Worm (Caenorhabditis elegans) whole organism, late embryonic: Measurements from ENCODE around the gene F28E10.4.

Experiments used
- F13H6.1 ChIP-seq: sonication (generic microtip); optimal IDR thresholded peaks from 2 replicates; lab custom pipeline; 2016; ENCODE audit warnings: missing genetic modification characterization, missing compliant biosample characterization
- T23F11.4 ChIP-seq: fragments of 200-800 bp; sonication (Bioruptor generic); optimal IDR thresholded peaks from 2 replicates; lab custom pipeline; 2018; ENCODE audit warnings: mild to moderate bottlenecking, missing genetic modification characterization, missing compliant biosample characterization
- Y22D7AL.16 ChIP-seq: sonication (generic microtip); optimal IDR thresholded peaks from 2 replicates; lab custom pipeline; 2016; ENCODE audit warnings: missing genetic modification characterization, missing compliant biosample characterization
- ahr-1 ChIP-seq: sonication (generic microtip); optimal IDR thresholded peaks from 2 replicates; lab custom pipeline; 2016; ENCODE audit warnings: missing genetic modification characterization, missing compliant biosample characterization
- ceh-18 ChIP-seq: sonication (generic microtip); optimal IDR thresholded peaks from 2 replicates; lab custom pipeline; 2016; ENCODE audit warnings: missing genetic modification characterization, missing compliant biosample characterization
- ceh-19 ChIP-seq: fragments of 200-800 bp; sonication (Bioruptor generic); optimal IDR thresholded peaks from 2 replicates; lab custom pipeline; 2018; ENCODE audit warnings: mild to moderate bottlenecking, missing genetic modification characterization, missing compliant biosample characterization
- ceh-22 ChIP-seq: sonication (generic microtip); optimal IDR thresholded peaks from 2 replicates; lab custom pipeline; 2017; ENCODE audit warnings: missing biosample characterization, missing genetic modification characterization
- ceh-24 ChIP-seq: sonication (generic microtip); optimal IDR thresholded peaks from 2 replicates; lab custom pipeline; 2016; ENCODE audit warnings: mild to moderate bottlenecking, missing genetic modification characterization, missing compliant biosample characterization
- ceh-31 ChIP-seq: sonication (generic microtip); optimal IDR thresholded peaks from 2 replicates; lab custom pipeline; 2016; ENCODE audit warnings: missing genetic modification characterization, missing compliant biosample characterization
- ceh-45 ChIP-seq: fragments of 200-800 bp; sonication (Bioruptor generic); IDR thresholded peaks from 2 replicates; pipeline ENCODE4 v1.3.6; 2022; ENCODE audit warnings: missing genetic modification reagents, missing genetic modification characterization, missing compliant biosample characterization
- ceh-48 ChIP-seq: sonication (generic microtip); optimal IDR thresholded peaks from 2 replicates; lab custom pipeline; 2016; ENCODE audit warnings: missing genetic modification characterization, inconsistent platforms, missing compliant biosample characterization
- ceh-9 ChIP-seq: sonication (generic microtip); optimal IDR thresholded peaks from 2 replicates; lab custom pipeline; 2016; ENCODE audit warnings: mild to moderate bottlenecking, missing genetic modification characterization, inconsistent platforms, missing compliant biosample characterization
- che-1 ChIP-seq: sonication (generic microtip); optimal IDR thresholded peaks from 2 replicates; lab custom pipeline; 2016; ENCODE audit warnings: mild to moderate bottlenecking, missing genetic modification characterization, missing compliant biosample characterization
- elt-2 ChIP-seq: sonication (generic microtip); optimal IDR thresholded peaks from 2 replicates; lab custom pipeline; 2016; ENCODE audit warnings: missing genetic modification reagents, missing genetic modification characterization, missing compliant biosample characterization
- eyg-1 ChIP-seq: sonication (generic microtip); optimal IDR thresholded peaks from 2 replicates; lab custom pipeline; 2016; ENCODE audit warnings: missing genotype, missing genetic modification characterization, missing compliant biosample characterization
- fax-1 ChIP-seq: sonication (generic microtip); optimal IDR thresholded peaks from 2 replicates; lab custom pipeline; 2016; ENCODE audit warnings: missing genotype, missing genetic modification characterization, missing compliant biosample characterization
- fkh-10 ChIP-seq: fragments of 150-350 bp; optimal IDR thresholded peaks from 2 replicates; lab custom pipeline; 2014; ENCODE audit warnings: missing biosample characterization, missing genetic modification reagents, missing genetic modification characterization
- gmeb-2 ChIP-seq: sonication (generic microtip); optimal IDR thresholded peaks from 2 replicates; lab custom pipeline; 2016; ENCODE audit warnings: missing genetic modification characterization, inconsistent platforms, missing compliant biosample characterization
- hlh-15 ChIP-seq: sonication (generic microtip); optimal IDR thresholded peaks from 2 replicates; lab custom pipeline; 2016; ENCODE audit warnings: missing genetic modification characterization, missing compliant biosample characterization
- hlh-30 ChIP-seq: sonication (generic microtip); optimal IDR thresholded peaks from 2 replicates; lab custom pipeline; 2017; ENCODE audit warnings: antibody characterized with exemption, missing genetic modification characterization, missing compliant biosample characterization; ENCODE audit not compliant: insufficient read depth
- lim-6 ChIP-seq: sonication (generic microtip); optimal IDR thresholded peaks from 2 replicates; lab custom pipeline; 2016; ENCODE audit warnings: missing genetic modification characterization, missing compliant biosample characterization
- lin-11 ChIP-seq: fragments of 200-800 bp; sonication (Bioruptor generic); optimal IDR thresholded peaks from 2 replicates; lab custom pipeline; 2018; ENCODE audit warnings: mild to moderate bottlenecking, missing genetic modification characterization, missing compliant biosample characterization
- madf-2 ChIP-seq: sonication (generic microtip); optimal IDR thresholded peaks from 2 replicates; lab custom pipeline; 2017; ENCODE audit warnings: missing genetic modification characterization, missing compliant biosample characterization
- mec-3 ChIP-seq: sonication (generic microtip); optimal IDR thresholded peaks from 2 replicates; lab custom pipeline; 2016; ENCODE audit warnings: borderline replicate concordance, missing genetic modification characterization, missing compliant biosample characterization
- nfya-1 ChIP-seq: sonication (generic microtip); optimal IDR thresholded peaks from 2 replicates; lab custom pipeline; 2017; ENCODE audit warnings: missing genetic modification characterization, mild to moderate bottlenecking, missing compliant biosample characterization, antibody characterized with exemption, moderate library complexity
- nhr-11 ChIP-seq: fragments of 150-350 bp; optimal IDR thresholded peaks from 2 replicates; lab custom pipeline; 2014; ENCODE audit warnings: missing biosample characterization, missing genetic modification characterization
- npax-4 ChIP-seq: sonication (generic microtip); optimal IDR thresholded peaks from 2 replicates; lab custom pipeline; 2016; ENCODE audit warnings: missing genetic modification characterization, missing compliant biosample characterization
- odd-2 ChIP-seq: sonication (generic microtip); optimal IDR thresholded peaks from 2 replicates; lab custom pipeline; 2017; ENCODE audit warnings: antibody characterized with exemption, mild to moderate bottlenecking, missing genetic modification characterization, missing compliant biosample characterization
- pax-1 ChIP-seq: fragments of 150-350 bp; optimal IDR thresholded peaks from 2 replicates; lab custom pipeline; 2014; ENCODE audit warnings: missing biosample characterization, missing genetic modification characterization
- pha-4 ChIP-seq: fragments of 150-350 bp; optimal IDR thresholded peaks from 2 replicates; lab custom pipeline; 2018; ENCODE audit warnings: missing biosample characterization, missing genetic modification reagents, missing genetic modification characterization
- pqm-1 ChIP-seq: sonication (generic microtip); optimal IDR thresholded peaks from 2 replicates; lab custom pipeline; 2016; ENCODE audit warnings: missing genetic modification characterization, missing compliant biosample characterization
- ref-2 ChIP-seq: sonication (generic microtip); optimal IDR thresholded peaks from 2 replicates; lab custom pipeline; 2016; ENCODE audit warnings: missing genetic modification characterization, missing compliant biosample characterization
- rnt-1 ChIP-seq: sonication (generic microtip); optimal IDR thresholded peaks from 2 replicates; lab custom pipeline; 2016; ENCODE audit warnings: missing genetic modification characterization, missing compliant biosample characterization
- tbx-2 ChIP-seq: sonication (generic microtip); optimal IDR thresholded peaks from 2 replicates; lab custom pipeline; 2016; ENCODE audit warnings: missing genetic modification characterization, missing compliant biosample characterization
- tbx-7 ChIP-seq: sonication (generic microtip); optimal IDR thresholded peaks from 2 replicates; lab custom pipeline; 2016; ENCODE audit warnings: missing genotype, missing genetic modification characterization, missing compliant biosample characterization
- ttx-3 ChIP-seq: sonication (generic microtip); optimal IDR thresholded peaks from 2 replicates; lab custom pipeline; 2016; ENCODE audit warnings: missing genetic modification reagents, missing genetic modification characterization, missing compliant biosample characterization
- unc-42 ChIP-seq: sonication (generic microtip); optimal IDR thresholded peaks from 2 replicates; lab custom pipeline; 2016; ENCODE audit warnings: missing genotype, missing genetic modification characterization, missing compliant biosample characterization
- unc-86 ChIP-seq: sonication (generic microtip); optimal IDR thresholded peaks from 2 replicates; lab custom pipeline; 2016; ENCODE audit warnings: missing genetic modification characterization, missing compliant biosample characterization
- ztf-16 ChIP-seq: sonication (generic microtip); optimal IDR thresholded peaks from 2 replicates; lab custom pipeline; 2017; ENCODE audit warnings: missing genetic modification characterization, missing compliant biosample characterization

The F28E10.4 gene

DNA sequence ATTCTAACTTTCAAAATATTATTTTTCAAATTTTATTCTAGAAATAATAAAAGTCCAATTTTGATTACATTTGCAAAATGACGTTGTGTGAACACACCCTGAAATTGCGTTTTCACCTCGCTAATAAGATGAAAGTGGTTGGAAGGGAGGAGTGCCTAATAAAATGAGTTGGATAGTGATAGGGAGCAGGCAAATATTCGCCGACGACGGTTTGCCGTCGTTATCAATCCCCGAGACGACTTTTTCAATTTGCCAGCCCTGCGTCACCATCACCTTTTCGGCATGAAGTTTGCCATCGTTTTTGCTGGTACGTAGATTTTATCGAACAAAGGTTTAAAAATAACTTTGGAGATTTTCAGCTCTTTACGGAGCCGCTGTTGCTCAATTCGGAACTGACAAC is 38.4 kb upstream of the F28E10.4 start, which contains the start of gene nspg-10:
TSS of gene nspg-10 (plus strand) at position 179 of the 400 bp plus-strand sequence.
- no peak for TF ChIP-seq gmeb-2 (tag; lab: Kevin White, UChicago)
- no peak for TF ChIP-seq eyg-1 (tag; lab: Kevin White, UChicago)
- TF ChIP-seq hlh-30 (tag; lab: Kevin White, UChicago) = no peak
- no peak for TF ChIP-seq unc-42 (tag; lab: Kevin White, UChicago)
- TF ChIP-seq ceh-18 (tag; lab: Kevin White, UChicago) = no peak
- TF ChIP-seq fax-1 (tag; lab: Kevin White, UChicago) = no peak
- TF ChIP-seq ceh-45 = no peak
- no peak for TF ChIP-seq tbx-7 (tag; lab: Kevin White, UChicago)
- no peak for TF ChIP-seq odd-2 (tag; lab: Kevin White, UChicago)
- TF ChIP-seq, all 69 proteins: peak for 0

DNA sequence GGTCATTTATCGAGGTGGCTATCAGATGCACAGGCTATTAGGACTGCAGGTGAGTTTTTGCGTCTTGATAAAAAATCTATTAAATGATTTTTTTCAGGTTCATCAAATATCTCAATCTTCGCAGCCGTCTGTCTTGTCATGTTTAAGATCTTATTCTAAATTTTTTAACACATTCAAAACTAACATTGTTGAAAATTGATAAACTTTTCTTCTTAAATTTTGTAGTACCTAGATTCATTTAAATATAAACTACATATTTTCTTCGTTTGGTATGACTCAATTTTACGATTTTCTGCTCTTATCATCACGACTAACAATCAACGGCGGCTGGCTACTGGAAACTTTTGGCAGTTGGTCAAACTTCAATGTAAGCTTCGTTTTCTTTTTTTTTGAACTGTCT is 35.3 kb upstream of the F28E10.4 start, which contains the start of gene F19C7.4:
TSS of gene F19C7.4 (plus strand) at position 301 of the 400 bp plus-strand sequence.
- no peak for TF ChIP-seq ceh-24 (tag; lab: Kevin White, UChicago)
- no peak for TF ChIP-seq ceh-22 (tag; lab: Kevin White, UChicago)
- TF ChIP-seq tbx-2 (tag; lab: Kevin White, UChicago) = no peak
- no peak for TF ChIP-seq lin-11
- TF ChIP-seq nhr-11 (tag; lab: Kevin White, UChicago) = no peak
- TF ChIP-seq ceh-9 (tag; lab: Kevin White, UChicago) = no peak
- TF ChIP-seq ceh-48 (tag; lab: Kevin White, UChicago) = no peak
- no peak for TF ChIP-seq mec-3 (tag; lab: Kevin White, UChicago)
- TF ChIP-seq hlh-30 (tag; lab: Kevin White, UChicago) = no peak
- TF ChIP-seq nfya-1 (tag; lab: Kevin White, UChicago) = no peak
- TF ChIP-seq ceh-19 (GFP tag; lab: Kevin White, UChicago) = no peak
- TF ChIP-seq fkh-10 (GFP tag; lab: Kevin White, UChicago) = no peak
- TF ChIP-seq ceh-45 = no peak
- no peak for TF ChIP-seq eyg-1 (tag; lab: Kevin White, UChicago)
- no peak for TF ChIP-seq ceh-31 (tag; lab: Kevin White, UChicago)
- TF ChIP-seq npax-4 = no peak
- TF ChIP-seq F13H6.1 (tag; lab: Kevin White, UChicago) = no peak
- TF ChIP-seq, all 69 proteins: peak for 0

DNA sequence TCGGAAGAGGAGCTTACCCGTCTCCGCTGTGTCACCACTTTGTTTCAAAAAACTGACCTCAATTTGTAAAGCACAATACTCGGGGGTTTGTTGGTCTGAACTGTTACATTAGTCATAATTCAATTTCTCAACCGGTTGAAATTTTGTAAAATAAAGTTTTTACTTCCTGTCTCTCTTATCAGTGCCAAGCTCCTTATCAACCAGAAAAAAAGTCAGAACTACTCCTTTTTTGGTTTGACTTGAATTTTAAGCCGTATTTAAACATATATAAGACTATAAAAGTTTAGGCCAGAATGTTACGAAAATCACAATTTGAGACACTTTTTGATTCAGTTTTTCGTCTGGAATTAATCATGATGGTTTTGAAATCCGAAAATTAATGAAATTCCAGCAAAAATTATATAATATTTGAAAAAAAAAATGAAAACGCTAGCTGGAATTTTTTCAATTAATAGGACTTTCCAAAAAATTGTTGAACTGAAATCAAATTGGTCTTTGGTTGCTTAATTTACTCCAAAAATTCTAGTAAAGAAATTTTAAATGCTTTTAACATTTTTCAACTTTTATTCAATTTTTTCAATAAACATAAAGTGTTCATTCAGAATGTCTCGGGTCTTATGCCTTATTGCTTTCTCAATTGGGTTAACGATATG is 32.2 kb upstream of the F28E10.4 start, which contains the start of gene F19C7.2:
TSS of gene F19C7.2 (plus strand) at position 603 of the 653 bp plus-strand sequence.
- TF ChIP-seq elt-2 = peak; percentile 24
- no peak for TF ChIP-seq ahr-1 (tag; lab: Kevin White, UChicago)
- TF ChIP-seq ttx-3 (tag; lab: Kevin White, UChicago) = no peak

DNA sequence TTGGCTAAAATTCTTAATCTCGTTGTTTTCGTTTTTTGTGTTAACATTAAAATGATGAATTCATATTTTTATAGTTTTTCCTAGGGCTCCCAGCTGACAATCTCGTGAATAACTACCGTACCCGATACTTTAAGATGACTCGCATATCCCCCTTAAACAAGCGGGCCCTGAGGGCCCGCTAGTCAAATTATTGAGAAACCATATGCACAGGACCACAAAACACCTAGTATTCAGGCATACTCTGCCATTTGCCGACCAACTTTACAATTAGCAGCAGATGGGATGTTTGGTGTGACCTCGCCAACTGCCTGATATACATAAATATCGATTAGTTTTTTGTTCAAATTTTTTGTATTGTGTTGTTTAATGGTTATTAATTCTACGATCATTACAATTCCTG is 29.6 kb upstream of the F28E10.4 start, which contains the start of gene F19C7.3:
TSS of gene F19C7.3 (plus strand) at position 301 of the 400 bp plus-strand sequence.
- TF ChIP-seq ref-2 (tag; lab: Kevin White, UChicago) (no peak), odd-2 (tag; lab: Kevin White, UChicago) (no peak), pax-1 (tag; lab: Kevin White, UChicago) (no peak), rnt-1 (tag; lab: Kevin White, UChicago) (no peak), pqm-1 (tag; lab: Kevin White, UChicago) (no peak), tbx-2 (tag; lab: Kevin White, UChicago) (no peak), ceh-19 (GFP tag; lab: Kevin White, UChicago) (no peak), ztf-16 (tag; lab: Kevin White, UChicago) (no peak), lim-6 (tag; lab: Kevin White, UChicago) (no peak), ttx-3 (tag; lab: Kevin White, UChicago) (no peak), hlh-15 (tag; lab: Kevin White, UChicago) (no peak), unc-86 (tag; lab: Kevin White, UChicago) (no peak), Y22D7AL.16 (tag; lab: Kevin White, UChicago) (no peak), ceh-18 (tag; lab: Kevin White, UChicago) (no peak), madf-2 (tag; lab: Kevin White, UChicago) (no peak), ceh-48 (tag; lab: Kevin White, UChicago) (no peak), T23F11.4 (GFP tag; lab: Kevin White, UChicago) (no peak), che-1 (tag; lab: Kevin White, UChicago) (no peak), pha-4 (tag; lab: Kevin White, UChicago) (no peak)
